Worm (Caenorhabditis elegans): ENCODE results near the gene F02C9.2.

The F02C9.2 gene

ce11 chrV:3151862-3152261 lies 18.4 kb downstream of the F02C9.2 start, which contains the start of gene srab-6:
Gene srab-6, minus strand, starts transcription at chrV:3151962.
- TF ChIP-seq ceh-28 (tag; optimal IDR thresholded peaks at IDR 0.05) (no peak), skn-1 (tag; optimal IDR thresholded peaks at IDR 0.05) (no peak), pha-4 (tag; optimal IDR thresholded peaks at IDR 0.05) (no peak), snpc-4 (tag; optimal IDR thresholded peaks at IDR 0.05) (no peak), ceh-16 (tag; optimal IDR thresholded peaks at IDR 0.05) (no peak), nhr-12 (tag; optimal IDR thresholded peaks at IDR 0.05) (no peak), ama-1 (optimal IDR thresholded peaks at IDR 0.05) (no peak), unc-39 (tag; optimal IDR thresholded peaks at IDR 0.05) (no peak)

DNA sequence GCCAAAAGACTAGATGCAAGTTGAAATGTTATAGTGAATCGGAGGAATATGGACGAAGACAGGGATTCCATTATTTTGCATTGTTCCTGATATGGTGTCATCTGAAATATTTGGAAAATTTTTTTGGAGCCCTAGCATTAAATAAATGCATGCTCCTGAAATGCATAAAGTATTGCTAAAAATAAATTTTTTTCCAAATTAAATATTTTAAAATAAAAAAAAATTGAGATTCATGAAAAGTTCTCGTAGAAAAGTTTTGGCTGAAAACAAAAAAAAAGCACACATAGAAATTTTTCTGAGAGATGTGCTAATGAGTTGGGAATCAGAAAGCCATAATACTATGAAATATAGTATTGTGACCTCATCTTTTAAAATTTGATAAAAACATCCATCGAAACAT lies 21.6 kb downstream of the F02C9.2 start, which contains the start of gene srab-7:
Gene srab-7, minus strand, starts transcription at position 101 of the 400 bp plus-strand sequence.
- TF ChIP-seq fkh-2 (tag; optimal IDR thresholded peaks at IDR 0.05): no peak
- no peak for TF ChIP-seq fkh-10 (GFP tag; optimal IDR thresholded peaks at IDR 0.05)
- TF ChIP-seq elt-1 (tag; optimal IDR thresholded peaks at IDR 0.05): no peak
- TF ChIP-seq ceh-16 (tag; optimal IDR thresholded peaks at IDR 0.05): no peak
- TF ChIP-seq nhr-25 (tag; optimal IDR thresholded peaks at IDR 0.05): no peak
- no peak for TF ChIP-seq tbx-2 (tag; optimal IDR thresholded peaks at IDR 0.05)
- TF ChIP-seq daf-12 (tag; optimal IDR thresholded peaks at IDR 0.05): no peak
- TF ChIP-seq elt-3 (tag; optimal IDR thresholded peaks at IDR 0.05): no peak
- no peak for TF ChIP-seq mml-1 (tag; optimal IDR thresholded peaks at IDR 0.05)

- no peak for TF ChIP-seq nhr-77 (tag; optimal IDR thresholded peaks at IDR 0.05)
- no peak for TF ChIP-seq ZK546.5 (tag; optimal IDR thresholded peaks at IDR 0.05)
- no peak for TF ChIP-seq ceh-82 (tag; optimal IDR thresholded peaks at IDR 0.05)
- TF ChIP-seq lsy-12 (tag; optimal IDR thresholded peaks at IDR 0.05): no peak
- no peak for TF ChIP-seq nhr-23 (tag; optimal IDR thresholded peaks at IDR 0.05)
- TF ChIP-seq fos-1 (tag; optimal IDR thresholded peaks at IDR 0.05): no peak
- TF ChIP-seq nhr-25 (tag; optimal IDR thresholded peaks at IDR 0.05): no peak
- no peak for TF ChIP-seq mdl-1 (tag; optimal IDR thresholded peaks at IDR 0.05)
- TF ChIP-seq elt-2 (tag; optimal IDR thresholded peaks at IDR 0.05): no peak
- no peak for TF ChIP-seq ztf-4 (tag; optimal IDR thresholded peaks at IDR 0.05)
- no peak for TF ChIP-seq unc-62 (GFP tag; optimal IDR thresholded peaks at IDR 0.05)
- TF ChIP-seq pha-4 (tag; optimal IDR thresholded peaks at IDR 0.05): no peak
- TF ChIP-seq unc-39 (tag; optimal IDR thresholded peaks at IDR 0.05): no peak
- no peak for TF ChIP-seq fkh-10 (GFP tag; optimal IDR thresholded peaks at IDR 0.05)
Observed at ce11 chrV:3156786-3157185, 23.3 kb downstream of the F02C9.2 start, which contains the start of gene exh-1. Gene exh-1, plus strand, starts transcription at chrV:3157086.

- TF ChIP-seq nhr-77 (tag; optimal IDR thresholded peaks at IDR 0.05) (no peak), nhr-237 (tag; optimal IDR thresholded peaks at IDR 0.05) (no peak), unc-62 (GFP tag; optimal IDR thresholded peaks at IDR 0.05) (no peak), ztf-11 (tag; optimal IDR thresholded peaks at IDR 0.05) (no peak)
Observed at ce11 chrV:3158379-3158778, 24.9 kb downstream of the F02C9.2 start.

DNA sequence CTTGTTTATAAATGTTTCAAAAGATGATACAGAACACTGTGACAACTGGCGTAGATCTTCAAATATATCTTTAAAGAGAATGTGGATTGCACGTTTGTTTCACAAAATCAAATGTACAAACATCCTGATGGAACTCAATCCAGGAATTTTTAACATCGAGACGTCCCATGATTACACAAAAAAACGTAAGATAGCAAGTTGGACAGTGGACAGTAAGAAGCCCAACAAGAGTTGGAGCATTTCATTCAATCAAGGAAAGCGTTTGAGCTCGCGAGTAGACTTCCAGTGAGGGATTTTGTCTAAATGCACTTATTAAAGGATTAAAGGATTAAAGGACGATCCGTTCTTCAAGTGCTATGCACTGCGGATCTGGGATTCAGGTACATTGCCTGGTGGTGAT lies 25.7 kb downstream of the F02C9.2 start, which contains the start of gene C36C5.12:
Gene C36C5.12, minus strand, starts transcription at position 101 of the 400 bp plus-strand sequence.
- TF ChIP-seq lin-39 (tag; optimal IDR thresholded peaks at IDR 0.05) (no peak), fkh-2 (tag; optimal IDR thresholded peaks at IDR 0.05) (no peak), nhr-43 (tag; optimal IDR thresholded peaks at IDR 0.05; ENCODE audit: poor library complexity, severe bottlenecking) (no peak), nhr-28 (tag; optimal IDR thresholded peaks at IDR 0.05) (no peak), ceh-82 (tag; optimal IDR thresholded peaks at IDR 0.05) (no peak)

- no peak for TF ChIP-seq egl-5 (tag; optimal IDR thresholded peaks at IDR 0.05)
- TF ChIP-seq nhr-67 (tag; optimal IDR thresholded peaks at IDR 0.05): no peak
- no peak for TF ChIP-seq egl-27 (tag; optimal IDR thresholded peaks at IDR 0.05)
- TF ChIP-seq elt-1 (tag; optimal IDR thresholded peaks at IDR 0.05): no peak
- TF ChIP-seq pha-4 (tag; optimal IDR thresholded peaks at IDR 0.05): no peak
- TF ChIP-seq ceh-9 (tag; optimal IDR thresholded peaks at IDR 0.05): no peak
Observed at ce11 chrV:3162299-3162698, 28.8 kb downstream of the F02C9.2 start.

All from whole organism, L3 larva.